Worm (Caenorhabditis elegans): ENCODE measurements around the gene C55C3.3.

The C55C3.3 gene

ce11 chrIV:5731597-5731996 is 46.5 kb downstream of the C55C3.3 start, which contains the start of gene H35B03.2:
TSS of gene H35B03.2 (minus strand) at chrIV:5731674.
- TF ChIP-seq tbx-37 (GFP tag; conservative IDR thresholded peaks at IDR 0.05) (no peak), scrt-1 (GFP tag; IDR thresholded peaks at IDR 0.05) (no peak), B0310.2 (tag; optimal IDR thresholded peaks at IDR 0.05) (no peak), ceh-36 (tag; optimal IDR thresholded peaks at IDR 0.05) (no peak), aly-1 (tag; optimal IDR thresholded peaks at IDR 0.05) (no peak), hmg-4 (GFP tag; optimal IDR thresholded peaks at IDR 0.05) (no peak), F13C5.2 (tag; optimal IDR thresholded peaks at IDR 0.05) (no peak), sea-1 (GFP tag; conservative IDR thresholded peaks at IDR 0.05) (no peak), ama-1 (optimal IDR thresholded peaks at IDR 0.05) (no peak), flt-1 (GFP tag; IDR thresholded peaks at IDR 0.05) (no peak), tbx-11 (GFP tag; IDR thresholded peaks at IDR 0.05) (no peak), hnd-1 (tag; optimal IDR thresholded peaks at IDR 0.05) (no peak), tra-4 (tag; optimal IDR thresholded peaks at IDR 0.05) (no peak), ets-7 (tag; optimal IDR thresholded peaks at IDR 0.05) (no peak), hmbx-1 (tag; optimal IDR thresholded peaks at IDR 0.05) (no peak), pes-1 (GFP tag; IDR thresholded peaks at IDR 0.05) (no peak), ceh-13 (GFP tag; optimal IDR thresholded peaks at IDR 0.05) (no peak)

ce11 chrIV:5734720-5735119 is 49.6 kb downstream of the C55C3.3 start, which contains the start of gene cpg-18:
TSS of gene cpg-18 (plus strand) at chrIV:5735020.
- TF ChIP-seq pes-1 (GFP tag; IDR thresholded peaks at IDR 0.05) (no peak), ceh-13 (GFP tag; optimal IDR thresholded peaks at IDR 0.05) (no peak), ets-7 (tag; optimal IDR thresholded peaks at IDR 0.05) (no peak), tra-4 (tag; optimal IDR thresholded peaks at IDR 0.05) (no peak), hmbx-1 (tag; optimal IDR thresholded peaks at IDR 0.05) (no peak), ama-1 (optimal IDR thresholded peaks at IDR 0.05) (no peak), scrt-1 (GFP tag; IDR thresholded peaks at IDR 0.05) (no peak), flt-1 (GFP tag; IDR thresholded peaks at IDR 0.05) (no peak), tbx-11 (GFP tag; IDR thresholded peaks at IDR 0.05) (no peak), hmg-4 (GFP tag; optimal IDR thresholded peaks at IDR 0.05) (no peak), ceh-36 (tag; optimal IDR thresholded peaks at IDR 0.05) (no peak)

Data from whole organism, early embryonic.